Fruit fly (Drosophila melanogaster) whole organism, embryonic: ENCODE data around the gene Ubi-p63E.
A peak's percentile ranks its signal among the peaks of the same experiment; 100 is the strongest.

ENCODE experiments used
- Ada2b ChIP-seq: fragments of 200-800 bp; sonication (Bioruptor generic); IDR thresholded peaks from 2 replicates; pipeline ENCODE4 v1.3.6; 2022; ENCODE audit warnings: missing biosample characterization, missing genetic modification characterization
- Awh ChIP-seq: fragments of 200-800 bp; sonication (Bioruptor generic); IDR thresholded peaks from 2 replicates; pipeline ENCODE4, ENCODE4 v1.3.6; 2022; ENCODE audit warnings: missing biosample characterization, missing genetic modification characterization
- Blimp-1 ChIP-seq: fragments of 200-800 bp; sonication (Bioruptor generic); optimal IDR thresholded peaks from 3 replicates; lab custom pipeline; 2018; ENCODE audit warnings: missing biosample characterization, missing genetic modification characterization, mild to moderate bottlenecking, moderate library complexity, missing genetic modification reagents
- CG10209 ChIP-seq: fragments of 200-800 bp; sonication (Bioruptor generic); optimal IDR thresholded peaks from 3 replicates; lab custom pipeline; 2017; ENCODE audit warnings: missing biosample characterization, mild to moderate bottlenecking, missing genetic modification characterization, missing genetic modification reagents
- CG1024 ChIP-seq: fragments of 200-800 bp; sonication (Bioruptor generic); IDR thresholded peaks from 2 replicates; pipeline ENCODE4 v1.3.6; 2022; ENCODE audit warnings: missing biosample characterization, missing genetic modification characterization
- CG10321 ChIP-seq: fragments of 200-800 bp; sonication (Bioruptor generic); IDR thresholded peaks from 2 replicates; pipeline ENCODE4 v1.3.6; 2022; ENCODE audit warnings: missing biosample characterization, missing genetic modification characterization
- CG10366 ChIP-seq: fragments of 200-800 bp; sonication (Bioruptor generic); IDR thresholded peaks from 2 replicates; pipeline ENCODE4 v1.3.6; 2022; ENCODE audit warnings: missing biosample characterization, missing genetic modification characterization
- CG10543 ChIP-seq: fragments of 200-800 bp; sonication (Bioruptor generic); optimal IDR thresholded peaks from 3 replicates; lab custom pipeline; 2017; ENCODE audit warnings: missing biosample characterization, mild to moderate bottlenecking, missing genetic modification characterization, moderate library complexity
- CG10979 ChIP-seq: fragments of 200-800 bp; sonication (Bioruptor generic); optimal IDR thresholded peaks from 2 replicates; lab custom pipeline; 2018; ENCODE audit warnings: missing biosample characterization, mild to moderate bottlenecking, missing genetic modification characterization, moderate library complexity
- CG11456 ChIP-seq: fragments of 200-800 bp; sonication (Bioruptor generic); IDR thresholded peaks from 3 replicates; pipeline ENCODE4 v1.3.6; 2022; ENCODE audit warnings: missing biosample characterization, missing genetic modification characterization
- CG11504 ChIP-seq: fragments of 200-800 bp; sonication (Bioruptor generic); optimal IDR thresholded peaks from 3 replicates; lab custom pipeline; 2019; ENCODE audit warnings: missing biosample characterization, mild to moderate bottlenecking, missing genetic modification characterization, moderate library complexity
- CG13624 ChIP-seq: fragments of 200-800 bp; sonication (Bioruptor generic); optimal IDR thresholded peaks from 2 replicates; lab custom pipeline; 2016; ENCODE audit warnings: missing biosample characterization, missing genetic modification characterization
- CG13775 ChIP-seq: fragments of 200-800 bp; sonication (Bioruptor generic); optimal IDR thresholded peaks from 3 replicates; lab custom pipeline; 2017; ENCODE audit warnings: missing biosample characterization, mild to moderate bottlenecking, missing genetic modification characterization
- CG14014 ChIP-seq: fragments of 200-800 bp; sonication (Bioruptor generic); IDR thresholded peaks from 2 replicates; pipeline ENCODE4 v1.3.6; 2022; ENCODE audit warnings: missing biosample characterization, missing genetic modification characterization
- CG1529 ChIP-seq: fragments of 200-800 bp; sonication (Bioruptor generic); optimal IDR thresholded peaks from 3 replicates; lab custom pipeline; 2018; ENCODE audit warnings: missing biosample characterization, missing genetic modification characterization
- CG15601 ChIP-seq: fragments of 200-800 bp; sonication (Bioruptor generic); optimal IDR thresholded peaks from 3 replicates; lab custom pipeline; 2019; ENCODE audit warnings: missing biosample characterization, mild to moderate bottlenecking, missing genetic modification characterization, moderate library complexity
- CG16779 ChIP-seq: fragments of 200-800 bp; sonication (Bioruptor generic); IDR thresholded peaks from 2 replicates; pipeline ENCODE4 v1.3.6; 2022; ENCODE audit warnings: missing biosample characterization, missing genetic modification characterization
- CG43689 ChIP-seq: fragments of 200-800 bp; sonication (Bioruptor generic); IDR thresholded peaks from 2 replicates; pipeline ENCODE4 v1.3.6; 2022; ENCODE audit warnings: missing biosample characterization, missing genetic modification characterization
- CG4854 ChIP-seq: fragments of 200-800 bp; sonication (Bioruptor generic); optimal IDR thresholded peaks from 2 replicates; lab custom pipeline; 2016; ENCODE audit warnings: missing biosample characterization, missing genetic modification characterization, inconsistent platforms
- CG5953 ChIP-seq: fragments of 200-800 bp; sonication (Bioruptor generic); IDR thresholded peaks from 2 replicates; pipeline ENCODE4 v1.3.6; 2022; ENCODE audit warnings: missing biosample characterization, missing genetic modification characterization
- CG8388 ChIP-seq: fragments of 200-800 bp; sonication (Bioruptor generic); optimal IDR thresholded peaks from 2 replicates; lab custom pipeline; 2019; ENCODE audit warnings: missing biosample characterization, mild to moderate bottlenecking, missing genetic modification characterization, moderate library complexity
- CG8765 ChIP-seq: fragments of 200-800 bp; sonication (Bioruptor generic); IDR thresholded peaks from 2 replicates; pipeline ENCODE4 v1.3.6; 2022; ENCODE audit warnings: missing biosample characterization, missing genetic modification characterization
- D ChIP-seq, 2 experiments: fragments of 200-800 bp in 1 of 2; fragments of >200 bp in 1 of 2; sonication (Bioruptor generic) in 1 of 2; optimal IDR thresholded peaks; 2 replicates in 1 of 2; 3 replicates in 1 of 2; lab custom pipeline; 2017; ENCODE audit warnings: mild to moderate bottlenecking in 1 of 2, missing biosample characterization in 1 of 2, missing genetic modification characterization in 1 of 2, missing genetic modification reagents in 1 of 2
- Ets65A ChIP-seq: fragments of 200-800 bp; sonication (Bioruptor generic); peaks from one replicate; lab custom pipeline; 2016; ENCODE audit warnings: missing biosample characterization, missing genetic modification characterization
- Hr3 ChIP-seq: fragments of 200-800 bp; sonication (Bioruptor generic); optimal IDR thresholded peaks from 3 replicates; lab custom pipeline; 2016; ENCODE audit warnings: missing biosample characterization, missing genetic modification characterization
- Hr39 ChIP-seq: fragments of >200 bp; optimal IDR thresholded peaks from 2 replicates; lab custom pipeline; 2017
- Sox100B ChIP-seq: fragments of 200-800 bp; sonication (Bioruptor generic); optimal IDR thresholded peaks from 3 replicates; lab custom pipeline; 2018; ENCODE audit warnings: missing biosample characterization, mild to moderate bottlenecking, missing genetic modification characterization
- ase ChIP-seq: fragments of 200-800 bp; sonication (Bioruptor generic); IDR thresholded peaks from 3 replicates; pipeline ENCODE4 v1.3.6; 2022; ENCODE audit warnings: missing biosample characterization, missing genetic modification characterization
- bab2 ChIP-seq: fragments of 200-800 bp; sonication (Bioruptor generic); optimal IDR thresholded peaks from 2 replicates; lab custom pipeline; 2016; ENCODE audit warnings: missing biosample characterization, missing genetic modification characterization
- chinmo ChIP-seq: fragments of 200-800 bp; sonication (Bioruptor generic); IDR thresholded peaks from 4 replicates; pipeline ENCODE4 v1.3.6; 2022; ENCODE audit warnings: missing biosample characterization, missing genetic modification characterization; ENCODE audit not compliant: partially characterized antibody
- ci ChIP-seq: fragments of 200-800 bp; sonication (Bioruptor generic); IDR thresholded peaks from 3 replicates; pipeline ENCODE4 v1.3.6; 2022; ENCODE audit warnings: missing biosample characterization, missing genetic modification characterization
- dimm ChIP-seq: fragments of 200-800 bp; sonication (Bioruptor generic); IDR thresholded peaks from 2 replicates; pipeline ENCODE4 v1.3.6; 2022; ENCODE audit warnings: missing biosample characterization, missing genetic modification characterization
- dm ChIP-seq: fragments of 200-800 bp; sonication (Bioruptor generic); optimal IDR thresholded peaks from 3 replicates; lab custom pipeline; 2016; ENCODE audit warnings: missing biosample characterization, missing genetic modification characterization
- ftz-f1 ChIP-seq: fragments of 200-800 bp; sonication (Bioruptor generic); optimal IDR thresholded peaks from 2 replicates; lab custom pipeline; 2016; ENCODE audit warnings: missing biosample characterization, missing genetic modification characterization
- gem ChIP-seq: fragments of 200-800 bp; sonication (Bioruptor generic); optimal IDR thresholded peaks from 2 replicates; lab custom pipeline; 2019; ENCODE audit warnings: missing biosample characterization, mild to moderate bottlenecking, missing genetic modification characterization, moderate library complexity
- hkb ChIP-seq, 2 experiments: fragments of 200-800 bp in 1 of 2; fragments of >200 bp in 1 of 2; sonication (Bioruptor generic) in 1 of 2; IDR thresholded peaks in 1 of 2; optimal IDR thresholded peaks in 1 of 2; 2 replicates each; pipeline versions ENCODE4 v1.3.6 to Lab custom; 2017 to 2022; ENCODE audit warnings: missing biosample characterization in 1 of 2, missing genetic modification characterization in 1 of 2
- kay ChIP-seq: fragments of 200-800 bp; sonication (Bioruptor generic); optimal IDR thresholded peaks from 2 replicates; lab custom pipeline; 2016; ENCODE audit warnings: missing biosample characterization, missing genetic modification characterization
- ken ChIP-seq: fragments of 200-800 bp; sonication (Bioruptor generic); IDR thresholded peaks from 3 replicates; pipeline ENCODE4 v1.3.6; 2022; ENCODE audit warnings: missing biosample characterization, missing genetic modification characterization
- kni ChIP-seq: fragments of 200-800 bp; sonication (Bioruptor generic); optimal IDR thresholded peaks from 3 replicates; lab custom pipeline; 2017; ENCODE audit warnings: mild to moderate bottlenecking, missing biosample characterization, missing genetic modification reagents, missing genetic modification characterization
- onecut ChIP-seq: fragments of 200-800 bp; sonication (Bioruptor generic); IDR thresholded peaks from 2 replicates; pipeline ENCODE4 v1.3.6; 2022; ENCODE audit warnings: missing biosample characterization, missing genetic modification characterization
- row ChIP-seq: fragments of 200-800 bp; sonication (Bioruptor generic); IDR thresholded peaks from 3 replicates; pipeline ENCODE4 v1.3.6; 2022; ENCODE audit warnings: missing biosample characterization, missing genetic modification characterization
- sc ChIP-seq, 3 experiments: fragments of >200 bp in 2 of 3; fragments of 200-800 bp in 1 of 3; sonication (Bioruptor generic) in 1 of 3; optimal IDR thresholded peaks; 2 replicates in 2 of 3; 3 replicates in 1 of 3; lab custom pipeline; 2017; ENCODE audit warnings: mild to moderate bottlenecking in 1 of 3, missing biosample characterization in 1 of 3, missing genetic modification characterization in 1 of 3, missing genetic modification reagents in 1 of 3
- sens ChIP-seq: fragments of 200-800 bp; sonication (Bioruptor generic); peaks from one replicate; lab custom pipeline; 2016; ENCODE audit warnings: missing biosample characterization, missing genetic modification characterization
- slou ChIP-seq: fragments of 200-800 bp; sonication (Bioruptor generic); optimal IDR thresholded peaks from 3 replicates; lab custom pipeline; 2016; ENCODE audit warnings: missing biosample characterization, missing genetic modification characterization
- twi ChIP-seq: fragments of 200-800 bp; optimal IDR thresholded peaks from 2 replicates; lab custom pipeline; 2019; ENCODE audit warnings: missing biosample characterization, mild to moderate bottlenecking, missing genetic modification characterization, moderate library complexity
- zf30C ChIP-seq: fragments of 200-800 bp; sonication (Bioruptor generic); optimal IDR thresholded peaks from 3 replicates; lab custom pipeline; 2018; ENCODE audit warnings: missing biosample characterization, mild to moderate bottlenecking, missing genetic modification characterization
- zfh1 ChIP-seq: fragments of 200-800 bp; sonication (Bioruptor generic); IDR thresholded peaks from 3 replicates; pipeline ENCODE4 v1.3.6; 2022; ENCODE audit warnings: missing biosample characterization, missing genetic modification characterization

The Ubi-p63E gene

dm6 chr3L:3866429-3866828 is 36.6 kb downstream of the Ubi-p63E start (continued):
- TF ChIP-seq D (optimal IDR thresholded peaks at IDR 0.05; lab: Kevin White, UChicago): no peak
- TF ChIP-seq D (GFP tag; optimal IDR thresholded peaks at IDR 0.05; lab: Kevin White, UChicago): no peak
- peak; percentile 73 for TF ChIP-seq Ets65A (GFP tag; lab: Kevin White, UChicago)
- no peak for TF ChIP-seq CG10209 (GFP tag; lab: Kevin White, UChicago)
- no peak for TF ChIP-seq ci (GFP tag; lab: Robert Waterston, UW)
- TF ChIP-seq chinmo (GFP tag; lab: Robert Waterston, UW): 0 out of 4 replicates have a peak, but pooled peaks have one; percentile 12
- no peak for TF ChIP-seq slou (GFP tag; lab: Kevin White, UChicago)
- TF ChIP-seq CG1529 (GFP tag; lab: Kevin White, UChicago): no peak
- TF ChIP-seq kay (GFP tag; lab: Kevin White, UChicago): no peak
- TF ChIP-seq onecut: no peak
- no peak for TF ChIP-seq CG10321 (GFP tag; lab: Robert Waterston, UW)
- TF ChIP-seq row (GFP tag; lab: Robert Waterston, UW): no peak
- no peak for TF ChIP-seq hkb (optimal IDR thresholded peaks at IDR 0.05; lab: Kevin White, UChicago)
- no peak for TF ChIP-seq hkb (GFP tag; IDR thresholded peaks at IDR 0.05; lab: Robert Waterston, UW)
- TF ChIP-seq CG13624 (GFP tag; lab: Kevin White, UChicago): no peak
- no peak for TF ChIP-seq CG16779 (GFP tag; lab: Robert Waterston, UW)
- TF ChIP-seq sens (GFP tag; lab: Kevin White, UChicago): peak; percentile 3
- TF ChIP-seq CG15601: no peak
- TF ChIP-seq Ada2b (GFP tag; lab: Robert Waterston, UW): no peak
- TF ChIP-seq dm (GFP tag; lab: Kevin White, UChicago): no peak
- no peak for TF ChIP-seq dimm (GFP tag; lab: Robert Waterston, UW)

dm6 chr3L:3865290-3865891 is 37.6 kb downstream of the Ubi-p63E start:
- TF ChIP-seq Awh (GFP tag; lab: Robert Waterston, UW): peak; percentile 50; the same call in 1 of the 2 replicates
- TF ChIP-seq sc (optimal IDR thresholded peaks at IDR 0.05; lab: Kevin White, UChicago): no peak
- TF ChIP-seq sc (GFP tag; optimal IDR thresholded peaks at IDR 0.05; lab: Kevin White, UChicago): no peak
- peak; percentile 17 for TF ChIP-seq CG11504 (tag; lab: Kevin White, UChicago)

- TF ChIP-seq ase (GFP tag; lab: Robert Waterston, UW): no peak
- no peak for TF ChIP-seq CG1024 (GFP tag; lab: Robert Waterston, UW)
- no peak for TF ChIP-seq dm (GFP tag; lab: Kevin White, UChicago)
- 0 out of 3 replicates have a peak, but pooled peaks have one; percentile 32 for TF ChIP-seq zfh1 (GFP tag; lab: Robert Waterston, UW)
- TF ChIP-seq row (GFP tag; lab: Robert Waterston, UW): peak; percentile 23; the same call in 1 of the 3 replicates
- TF ChIP-seq CG13775 (GFP tag; lab: Kevin White, UChicago): no peak
- no peak for TF ChIP-seq Hr39 (lab: Kevin White, UChicago)
- no peak for TF ChIP-seq CG10543
- no peak for TF ChIP-seq CG11456 (GFP tag; lab: Robert Waterston, UW)
- no peak for TF ChIP-seq CG10366 (GFP tag; lab: Robert Waterston, UW)
- TF ChIP-seq gem: peak; percentile 36
- TF ChIP-seq twi (tag; lab: Kevin White, UChicago): no peak
- peak; percentile 26 for TF ChIP-seq CG10979 (tag; lab: Kevin White, UChicago)
- TF ChIP-seq Sox100B (GFP tag; lab: Kevin White, UChicago): no peak
- no peak for TF ChIP-seq CG5953 (GFP tag; lab: Robert Waterston, UW)
- TF ChIP-seq bab2 (GFP tag; lab: Kevin White, UChicago): no peak
- TF ChIP-seq sens (GFP tag; lab: Kevin White, UChicago): peak; percentile 63
- TF ChIP-seq CG8765 (GFP tag; lab: Robert Waterston, UW): no peak
- no peak for TF ChIP-seq Hr3
- TF ChIP-seq Blimp-1 (GFP tag; lab: Kevin White, UChicago): peak; percentile 2
- no peak for TF ChIP-seq ken (GFP tag; lab: Robert Waterston, UW)
- TF ChIP-seq CG4854 (GFP tag; lab: Kevin White, UChicago): no peak
- no peak for TF ChIP-seq CG43689
- TF ChIP-seq CG14014 (GFP tag; lab: Robert Waterston, UW): no peak
- TF ChIP-seq kni (GFP tag; lab: Kevin White, UChicago): no peak
- TF ChIP-seq zf30C (GFP tag; lab: Kevin White, UChicago): peak; percentile 46
- TF ChIP-seq CG8388 (GFP tag; lab: Kevin White, UChicago): peak; percentile 6
- no peak for TF ChIP-seq ftz-f1 (GFP tag; lab: Kevin White, UChicago)
Observed at dm6 chr3L:3863462-3863861, 39.5 kb downstream of the Ubi-p63E start.
